Fruit fly (Drosophila melanogaster) whole organism, embryonic: ENCODE data around the gene CG13454.
A peak's percentile ranks its signal among the peaks of the same experiment; 100 is the strongest.

ENCODE experiments used
- ATbp ChIP-seq: fragments of 200-800 bp; sonication (Bioruptor generic); optimal IDR thresholded peaks from 2 replicates; lab custom pipeline; 2017; ENCODE audit warnings: missing biosample characterization, mild to moderate bottlenecking, missing genetic modification characterization, missing genetic modification reagents
- Bdp1 ChIP-seq: fragments of 200-800 bp; sonication (Bioruptor generic); optimal IDR thresholded peaks from 3 replicates; lab custom pipeline; 2016; ENCODE audit warnings: missing biosample characterization, missing genetic modification characterization
- Bgb ChIP-seq: fragments of 200-800 bp; sonication (Bioruptor generic); IDR thresholded peaks from 2 replicates; pipeline ENCODE4 v1.3.6; 2022; ENCODE audit warnings: missing biosample characterization, missing genetic modification characterization; ENCODE audit not compliant: partially characterized antibody
- Blimp-1 ChIP-seq: fragments of 200-800 bp; sonication (Bioruptor generic); optimal IDR thresholded peaks from 3 replicates; lab custom pipeline; 2018; ENCODE audit warnings: missing biosample characterization, missing genetic modification characterization, mild to moderate bottlenecking, moderate library complexity, missing genetic modification reagents
- BtbVII ChIP-seq: fragments of 200-800 bp; sonication (Bioruptor generic); optimal IDR thresholded peaks from 3 replicates; lab custom pipeline; 2017; ENCODE audit warnings: missing biosample characterization, mild to moderate bottlenecking, missing genetic modification characterization
- CG10267 ChIP-seq: fragments of 200-800 bp; sonication (Bioruptor generic); optimal IDR thresholded peaks from 2 replicates; lab custom pipeline; 2018; ENCODE audit warnings: missing biosample characterization, mild to moderate bottlenecking, missing genetic modification characterization, moderate library complexity
- CG10366 ChIP-seq: fragments of 200-800 bp; sonication (Bioruptor generic); IDR thresholded peaks from 2 replicates; pipeline ENCODE4 v1.3.6; 2022; ENCODE audit warnings: missing biosample characterization, missing genetic modification characterization
- CG10462 ChIP-seq: fragments of 200-800 bp; sonication (Bioruptor generic); optimal IDR thresholded peaks from 2 replicates; lab custom pipeline; 2016; ENCODE audit warnings: missing biosample characterization, missing genetic modification characterization
- CG12391 ChIP-seq: fragments of 200-800 bp; sonication (Bioruptor generic); optimal IDR thresholded peaks from 3 replicates; lab custom pipeline; 2018; ENCODE audit warnings: missing biosample characterization, mild to moderate bottlenecking, missing genetic modification characterization, moderate library complexity
- CG13424 ChIP-seq: fragments of 200-800 bp; sonication (Bioruptor generic); optimal IDR thresholded peaks from 2 replicates; lab custom pipeline; 2019; ENCODE audit warnings: missing biosample characterization, mild to moderate bottlenecking, missing genetic modification characterization, moderate library complexity
- CG14050 ChIP-seq: fragments of 200-800 bp; sonication (Bioruptor generic); IDR thresholded peaks from 3 replicates; pipeline ENCODE4 v1.3.6; 2022; ENCODE audit warnings: missing biosample characterization, missing genetic modification characterization
- CG14965 ChIP-seq: fragments of 200-800 bp; sonication (Bioruptor generic); optimal IDR thresholded peaks from 2 replicates; lab custom pipeline; 2016; ENCODE audit warnings: missing biosample characterization, missing genetic modification characterization, borderline replicate concordance
- CG16815 ChIP-seq: fragments of 200-800 bp; sonication (Bioruptor generic); optimal IDR thresholded peaks from 3 replicates; lab custom pipeline; 2017; ENCODE audit warnings: missing biosample characterization, mild to moderate bottlenecking, missing genetic modification characterization
- CG3163 ChIP-seq: fragments of 200-800 bp; sonication (Bioruptor generic); optimal IDR thresholded peaks from 3 replicates; lab custom pipeline; 2016; ENCODE audit warnings: missing biosample characterization, missing genetic modification characterization
- CG6272 ChIP-seq: fragments of 200-800 bp; sonication (Bioruptor generic); IDR thresholded peaks from 2 replicates; pipeline ENCODE4 v1.3.6; 2022; ENCODE audit warnings: missing biosample characterization, missing genetic modification characterization
- CG6654 ChIP-seq: fragments of 200-800 bp; sonication (Bioruptor generic); optimal IDR thresholded peaks from 2 replicates; lab custom pipeline; 2017; ENCODE audit warnings: missing biosample characterization, mild to moderate bottlenecking, missing genetic modification characterization
- CG6791 ChIP-seq: fragments of 200-800 bp; sonication (Bioruptor generic); IDR thresholded peaks from 3 replicates; pipeline ENCODE4 v1.3.6; 2022; ENCODE audit warnings: missing biosample characterization, missing genetic modification characterization; ENCODE audit not compliant: partially characterized antibody
- CG7839 ChIP-seq: fragments of 200-800 bp; sonication (Bioruptor generic); optimal IDR thresholded peaks from 3 replicates; lab custom pipeline; 2018; ENCODE audit warnings: missing biosample characterization, mild to moderate bottlenecking, missing genetic modification characterization, moderate library complexity
- Deaf1 ChIP-seq: fragments of 200-800 bp; optimal IDR thresholded peaks from 3 replicates; lab custom pipeline; 2019; ENCODE audit warnings: missing biosample characterization, mild to moderate bottlenecking, missing genetic modification characterization, moderate library complexity
- Dfd ChIP-seq, 2 experiments: fragments of >200 bp; optimal IDR thresholded peaks; 2 replicates each; lab custom pipeline; 2017; ENCODE audit warnings: missing biosample characterization in 2 of 2, missing genetic modification characterization in 2 of 2
- Drgx ChIP-seq: fragments of 200-800 bp; sonication (Bioruptor generic); IDR thresholded peaks from 2 replicates; pipeline ENCODE4 v1.3.6; 2022; ENCODE audit warnings: missing biosample characterization, missing genetic modification characterization
- E2f2 ChIP-seq: fragments of 200-800 bp; sonication (Bioruptor generic); IDR thresholded peaks from 2 replicates; pipeline ENCODE4 v1.3.6; 2022; ENCODE audit warnings: missing biosample characterization, missing genetic modification characterization
- Ets65A ChIP-seq: fragments of 200-800 bp; sonication (Bioruptor generic); peaks from one replicate; lab custom pipeline; 2016; ENCODE audit warnings: missing biosample characterization, missing genetic modification characterization
- Fer2 ChIP-seq: fragments of 200-800 bp; sonication (Bioruptor generic); optimal IDR thresholded peaks from 2 replicates; lab custom pipeline; 2018; ENCODE audit warnings: missing biosample characterization, mild to moderate bottlenecking, missing genetic modification characterization, moderate library complexity
- H15 ChIP-seq: fragments of 200-800 bp; sonication (Bioruptor generic); IDR thresholded peaks from 3 replicates; pipeline ENCODE4 v1.3.6; 2022; ENCODE audit warnings: missing biosample characterization, missing genetic modification characterization
- Hmr ChIP-seq: fragments of 200-800 bp; sonication (Bioruptor generic); optimal IDR thresholded peaks from 3 replicates; lab custom pipeline; 2017; ENCODE audit warnings: mild to moderate bottlenecking, missing biosample characterization, missing genetic modification reagents, missing genetic modification characterization
- Max ChIP-seq: fragments of 200-800 bp; sonication (Bioruptor generic); optimal IDR thresholded peaks from 2 replicates; lab custom pipeline; 2016; ENCODE audit warnings: missing biosample characterization, mild to moderate bottlenecking, missing genetic modification characterization
- NC2α ChIP-seq: fragments of 200-800 bp; sonication (Bioruptor generic); optimal IDR thresholded peaks from 2 replicates; lab custom pipeline; 2016; ENCODE audit warnings: missing biosample characterization, missing genetic modification characterization
- PHDP ChIP-seq: fragments of 200-800 bp; sonication (Bioruptor generic); optimal IDR thresholded peaks from 3 replicates; lab custom pipeline; 2018; ENCODE audit warnings: missing biosample characterization, mild to moderate bottlenecking, missing genetic modification characterization, moderate library complexity
- Ptx1 ChIP-seq: fragments of 200-800 bp; sonication (Bioruptor generic); IDR thresholded peaks from 2 replicates; pipeline ENCODE4 v1.3.6; 2022; ENCODE audit warnings: missing biosample characterization, missing genetic modification characterization
- Spps ChIP-seq: fragments of 200-800 bp; sonication (Bioruptor generic); optimal IDR thresholded peaks from 2 replicates; lab custom pipeline; 2018; ENCODE audit warnings: missing biosample characterization, mild to moderate bottlenecking, missing genetic modification characterization
- YL-1 ChIP-seq: fragments of 200-800 bp; sonication (Bioruptor generic); optimal IDR thresholded peaks from 3 replicates; lab custom pipeline; 2017; ENCODE audit warnings: missing biosample characterization, mild to moderate bottlenecking, missing genetic modification characterization
- aop ChIP-seq: fragments of 200-800 bp; sonication (Bioruptor generic); IDR thresholded peaks from 2 replicates; pipeline ENCODE4 v1.3.6; 2022; ENCODE audit warnings: missing biosample characterization, missing genetic modification characterization
- az2 ChIP-seq: fragments of 200-800 bp; sonication (Bioruptor generic); optimal IDR thresholded peaks from 3 replicates; lab custom pipeline; 2016; ENCODE audit warnings: missing biosample characterization, missing genetic modification characterization
- bbx ChIP-seq: fragments of 200-800 bp; sonication (Bioruptor generic); IDR thresholded peaks from 2 replicates; pipeline ENCODE4 v1.3.6; 2022; ENCODE audit warnings: missing biosample characterization, missing genetic modification characterization; ENCODE audit not compliant: partially characterized antibody
- crc ChIP-seq: fragments of 200-800 bp; sonication (Bioruptor generic); optimal IDR thresholded peaks from 2 replicates; lab custom pipeline; 2016; ENCODE audit warnings: missing biosample characterization, missing genetic modification characterization
- da ChIP-seq: fragments of 200-800 bp; sonication (Bioruptor generic); optimal IDR thresholded peaks from 2 replicates; lab custom pipeline; 2016; ENCODE audit warnings: missing biosample characterization, missing genetic modification characterization
- esg ChIP-seq: fragments of 200-800 bp; sonication (Bioruptor generic); conservative IDR thresholded peaks from 2 replicates; pipeline ENCODE4 v1.3.6; 2022; ENCODE audit warnings: missing biosample characterization, missing genetic modification characterization
- kay ChIP-seq: fragments of 200-800 bp; sonication (Bioruptor generic); optimal IDR thresholded peaks from 2 replicates; lab custom pipeline; 2016; ENCODE audit warnings: missing biosample characterization, missing genetic modification characterization
- mld ChIP-seq: fragments of 200-800 bp; sonication (Bioruptor generic); IDR thresholded peaks from 3 replicates; pipeline ENCODE4 v1.3.6; 2022; ENCODE audit warnings: missing biosample characterization, missing genetic modification characterization; ENCODE audit not compliant: partially characterized antibody
- nerfin-1 ChIP-seq: fragments of 200-800 bp; sonication (Bioruptor generic); optimal IDR thresholded peaks from 3 replicates; lab custom pipeline; 2019; ENCODE audit warnings: missing biosample characterization, mild to moderate bottlenecking, missing genetic modification characterization, moderate library complexity
- nerfin-2 ChIP-seq: fragments of 200-800 bp; sonication (Bioruptor generic); IDR thresholded peaks from 2 replicates; pipeline ENCODE4 v1.3.6; 2022; ENCODE audit warnings: missing biosample characterization, missing genetic modification characterization; ENCODE audit not compliant: partially characterized antibody
- nom ChIP-seq: fragments of 200-800 bp; sonication (Bioruptor generic); optimal IDR thresholded peaks from 2 replicates; lab custom pipeline; 2017; ENCODE audit warnings: missing biosample characterization, missing genetic modification characterization, mild to moderate bottlenecking, moderate library complexity, missing genetic modification reagents
- pzg ChIP-seq: fragments of 200-800 bp; sonication (Bioruptor generic); optimal IDR thresholded peaks from 3 replicates; lab custom pipeline; 2018; ENCODE audit warnings: missing biosample characterization, mild to moderate bottlenecking, missing genetic modification characterization, moderate library complexity
- sd ChIP-seq: fragments of 200-800 bp; sonication (Bioruptor generic); optimal IDR thresholded peaks from 3 replicates; lab custom pipeline; 2018; ENCODE audit warnings: missing biosample characterization, mild to moderate bottlenecking, missing genetic modification characterization, moderate library complexity
- sens ChIP-seq: fragments of 200-800 bp; sonication (Bioruptor generic); peaks from one replicate; lab custom pipeline; 2016; ENCODE audit warnings: missing biosample characterization, missing genetic modification characterization
- ssp ChIP-seq: fragments of 200-800 bp; sonication (Bioruptor generic); IDR thresholded peaks from 2 replicates; pipeline ENCODE4 v1.3.6; 2022; ENCODE audit warnings: missing biosample characterization, missing genetic modification characterization
- tx ChIP-seq: fragments of 200-800 bp; sonication (Bioruptor generic); optimal IDR thresholded peaks from 2 replicates; lab custom pipeline; 2016; ENCODE audit warnings: missing biosample characterization, missing genetic modification characterization
- zf30C ChIP-seq: fragments of 200-800 bp; sonication (Bioruptor generic); optimal IDR thresholded peaks from 3 replicates; lab custom pipeline; 2018; ENCODE audit warnings: missing biosample characterization, mild to moderate bottlenecking, missing genetic modification characterization

The CG13454 gene

dm6 chr3L:15500813-15501645 is 15.8 kb downstream of the CG13454 start, which contains the start of gene CG7272 (continued):
- TF ChIP-seq pzg (GFP tag; lab: Kevin White, UChicago) (peak; percentile 83), nom (peak; percentile 23), az2 (no peak), da (GFP tag; lab: Kevin White, UChicago) (no peak), CG14050 (GFP tag; lab: Robert Waterston, UW) (no peak), Fer2 (tag; lab: Kevin White, UChicago) (no peak), aop (no peak), CG12391 (tag; lab: Kevin White, UChicago) (no peak), CG10366 (GFP tag; lab: Robert Waterston, UW) (no peak; the same call in 1 of the 2 replicates), tx (GFP tag; lab: Kevin White, UChicago) (no peak), NC2α (GFP tag; lab: Kevin White, UChicago) (no peak), Blimp-1 (GFP tag; lab: Kevin White, UChicago) (peak; percentile 17), Deaf1 (tag; lab: Kevin White, UChicago) (peak; percentile 72), CG7839 (tag; lab: Kevin White, UChicago) (no peak), CG3163 (GFP tag; lab: Kevin White, UChicago) (peak; percentile 34), crc (GFP tag; lab: Kevin White, UChicago) (no peak), CG14965 (GFP tag; lab: Kevin White, UChicago) (no peak), CG6791 (no peak), CG10462 (no peak), Spps (tag; lab: Kevin White, UChicago) (no peak), sd (tag; lab: Kevin White, UChicago) (peak; percentile 36), CG16815 (GFP tag; lab: Kevin White, UChicago) (no peak), Ets65A (no peak), Hmr (GFP tag; lab: Kevin White, UChicago) (peak; percentile 32), Max (no peak), CG6654 (no peak), Drgx (peak; percentile 15; the same call in 1 of the 2 replicates), Bgb (GFP tag; lab: Robert Waterston, UW) (peak; percentile 68; the same call in 1 of the 2 replicates), Dfd (GFP tag; optimal IDR thresholded peaks at IDR 0.05; lab: Kevin White, UChicago) (no peak), bbx (peak; percentile 43; the same call in 1 of the 2 replicates), sens (no peak), Bdp1 (GFP tag; lab: Kevin White, UChicago) (no peak), YL-1 (GFP tag; lab: Kevin White, UChicago) (no peak), mld (GFP tag; lab: Robert Waterston, UW) (0 out of 3 replicates have a peak, but pooled peaks have one; percentile 17), CG13424 (tag; lab: Kevin White, UChicago) (no peak), kay (GFP tag; lab: Kevin White, UChicago) (no peak), BtbVII (GFP tag; lab: Kevin White, UChicago) (no peak), nerfin-2 (no peak), CG10267 (tag; lab: Kevin White, UChicago) (no peak), ATbp (peak; percentile 19), H15 (no peak), zf30C (no peak), CG6272 (GFP tag; lab: Robert Waterston, UW) (no peak), E2f2 (GFP tag; lab: Robert Waterston, UW) (peak; percentile 97), nerfin-1 (no peak), Ptx1 (no peak), esg (GFP tag; lab: Robert Waterston, UW) (no peak), PHDP (tag; lab: Kevin White, UChicago) (no peak), ssp (GFP tag; lab: Robert Waterston, UW) (no peak)
